Fruit fly (Drosophila melanogaster) whole organism, embryonic: ENCODE data around the gene Rab3GAP1.

ENCODE experiments used
- Atf6 ChIP-seq: fragments of 200-800 bp; sonication (Bioruptor generic); IDR thresholded peaks from 2 replicates; pipeline ENCODE4 v1.3.6; 2022; ENCODE audit warnings: missing biosample characterization, missing genetic modification characterization
- CG10654 ChIP-seq: fragments of 200-800 bp; sonication (Bioruptor generic); optimal IDR thresholded peaks from 2 replicates; lab custom pipeline; 2016; ENCODE audit warnings: missing biosample characterization, missing genetic modification characterization
- CG11093 ChIP-seq: fragments of 200-800 bp; sonication (Bioruptor generic); IDR thresholded peaks from 3 replicates; pipeline ENCODE4 v1.3.6; 2022; ENCODE audit warnings: missing biosample characterization, missing genetic modification characterization
- CG12942 ChIP-seq: fragments of 200-800 bp; sonication (Bioruptor generic); optimal IDR thresholded peaks from 3 replicates; lab custom pipeline; 2016; ENCODE audit warnings: missing biosample characterization, missing genetic modification characterization
- CG13123 ChIP-seq: fragments of 200-800 bp; sonication (Bioruptor generic); optimal IDR thresholded peaks from 2 replicates; lab custom pipeline; 2016; ENCODE audit warnings: missing biosample characterization, missing genetic modification characterization
- CG14014 ChIP-seq: fragments of 200-800 bp; sonication (Bioruptor generic); IDR thresholded peaks from 2 replicates; pipeline ENCODE4 v1.3.6; 2022; ENCODE audit warnings: missing biosample characterization, missing genetic modification characterization
- CG14710 ChIP-seq: fragments of 200-800 bp; sonication (Bioruptor generic); optimal IDR thresholded peaks from 3 replicates; lab custom pipeline; 2019; ENCODE audit warnings: missing biosample characterization, mild to moderate bottlenecking, missing genetic modification characterization, moderate library complexity
- CG1602 ChIP-seq: fragments of 200-800 bp; sonication (Bioruptor generic); optimal IDR thresholded peaks from 3 replicates; lab custom pipeline; 2016; ENCODE audit warnings: missing biosample characterization, missing genetic modification characterization
- CG2875 ChIP-seq: fragments of 200-800 bp; sonication (Bioruptor generic); optimal IDR thresholded peaks from 2 replicates; lab custom pipeline; 2017; ENCODE audit warnings: missing biosample characterization, mild to moderate bottlenecking, missing genetic modification characterization, missing genetic modification reagents
- CG31224 ChIP-seq: fragments of 200-800 bp; sonication (Bioruptor generic); IDR thresholded peaks from 2 replicates; pipeline ENCODE4 v1.3.6; 2022; ENCODE audit warnings: missing biosample characterization, missing genetic modification characterization
- CG7556 ChIP-seq: fragments of 200-800 bp; sonication (Bioruptor generic); optimal IDR thresholded peaks from 2 replicates; lab custom pipeline; 2017; ENCODE audit warnings: missing biosample characterization, mild to moderate bottlenecking, missing genetic modification characterization
- CG7786 ChIP-seq: fragments of 200-800 bp; sonication (Bioruptor generic); optimal IDR thresholded peaks from 2 replicates; lab custom pipeline; 2016; ENCODE audit warnings: missing biosample characterization, missing genetic modification characterization
- CG8290 ChIP-seq, 3 experiments: fragments of 200-800 bp; sonication (Bioruptor generic); optimal IDR thresholded peaks; 2 replicates each; lab custom pipeline; 2016 to 2019; ENCODE audit warnings: missing biosample characterization in 3 of 3, missing genetic modification characterization in 3 of 3, mild to moderate bottlenecking in 2 of 3, moderate library complexity in 1 of 3
- CG8924 ChIP-seq: fragments of 200-800 bp; optimal IDR thresholded peaks from 3 replicates; lab custom pipeline; 2019; ENCODE audit warnings: missing biosample characterization, mild to moderate bottlenecking, missing genetic modification characterization, moderate library complexity
- CG9817 ChIP-seq: fragments of 200-800 bp; sonication (Bioruptor generic); optimal IDR thresholded peaks from 2 replicates; lab custom pipeline; 2018; ENCODE audit warnings: missing biosample characterization, mild to moderate bottlenecking, missing genetic modification characterization, moderate library complexity
- Dad ChIP-seq: fragments of 200-800 bp; sonication (Bioruptor generic); optimal IDR thresholded peaks from 3 replicates; lab custom pipeline; 2016; ENCODE audit warnings: missing biosample characterization, missing genetic modification characterization
- Doc2 ChIP-seq: fragments of 200-800 bp; sonication (Bioruptor generic); IDR thresholded peaks from 2 replicates; pipeline ENCODE4 v1.3.6; 2022; ENCODE audit warnings: missing biosample characterization, missing genetic modification characterization
- Ets97D ChIP-seq: fragments of 200-800 bp; sonication (Bioruptor generic); optimal IDR thresholded peaks from 3 replicates; lab custom pipeline; 2016; ENCODE audit warnings: missing biosample characterization, missing genetic modification characterization
- HmgD ChIP-seq: fragments of 200-800 bp; sonication (Bioruptor generic); optimal IDR thresholded peaks from 3 replicates; lab custom pipeline; 2016; ENCODE audit warnings: missing biosample characterization, missing genetic modification characterization
- HmgZ ChIP-seq: fragments of 200-800 bp; sonication (Bioruptor generic); optimal IDR thresholded peaks from 2 replicates; lab custom pipeline; 2018; ENCODE audit warnings: missing biosample characterization, mild to moderate bottlenecking, missing genetic modification characterization
- Hr78 ChIP-seq, 2 experiments: fragments of 200-800 bp in 1 of 2; fragments of >200 bp in 1 of 2; sonication (Bioruptor generic) in 1 of 2; optimal IDR thresholded peaks; 2 replicates each; lab custom pipeline; 2017 to 2019; ENCODE audit warnings: missing biosample characterization in 2 of 2, missing genetic modification characterization in 2 of 2, mild to moderate bottlenecking in 1 of 2, moderate library complexity in 1 of 2
- Hsf ChIP-seq: fragments of 200-800 bp; sonication (Bioruptor generic); optimal IDR thresholded peaks from 3 replicates; lab custom pipeline; 2016; ENCODE audit warnings: missing biosample characterization, missing genetic modification characterization
- Lpt ChIP-seq: fragments of >200 bp; optimal IDR thresholded peaks from 2 replicates; lab custom pipeline; 2018; ENCODE audit warnings: missing biosample characterization, missing genetic modification characterization
- NC2α ChIP-seq: fragments of 200-800 bp; sonication (Bioruptor generic); optimal IDR thresholded peaks from 2 replicates; lab custom pipeline; 2016; ENCODE audit warnings: missing biosample characterization, missing genetic modification characterization
- NFAT ChIP-seq: fragments of 200-800 bp; sonication (Bioruptor generic); IDR thresholded peaks from 2 replicates; pipeline ENCODE4 v1.3.6; 2022; ENCODE audit warnings: missing biosample characterization, missing genetic modification characterization
- Optix ChIP-seq: fragments of 200-800 bp; sonication (Bioruptor generic); IDR thresholded peaks from 3 replicates; pipeline ENCODE4 v1.3.6; 2022; ENCODE audit warnings: missing biosample characterization, missing genetic modification characterization
- Rfx ChIP-seq: fragments of 200-800 bp; sonication (Bioruptor generic); IDR thresholded peaks from 2 replicates; pipeline ENCODE4 v1.3.6; 2022; ENCODE audit warnings: missing biosample characterization, missing genetic modification characterization
- Rx ChIP-seq: fragments of 200-800 bp; sonication (Bioruptor generic); IDR thresholded peaks from 2 replicates; pipeline ENCODE4 v1.3.6; 2022; ENCODE audit warnings: missing biosample characterization, missing genetic modification characterization
- Scr ChIP-seq: fragments of 200-800 bp; sonication (Bioruptor generic); IDR thresholded peaks from 2 replicates; pipeline ENCODE4 v1.3.6; 2022; ENCODE audit warnings: missing biosample characterization, missing genetic modification characterization; ENCODE audit not compliant: partially characterized antibody
- Sry-β ChIP-seq: fragments of 200-800 bp; sonication (Bioruptor generic); optimal IDR thresholded peaks from 2 replicates; lab custom pipeline; 2018; ENCODE audit warnings: missing biosample characterization, mild to moderate bottlenecking, missing genetic modification characterization, moderate library complexity
- abd-A ChIP-seq: fragments of 200-800 bp; sonication (Bioruptor generic); optimal IDR thresholded peaks from 3 replicates; lab custom pipeline; 2019; ENCODE audit warnings: missing biosample characterization, mild to moderate bottlenecking, missing genetic modification characterization, moderate library complexity
- al ChIP-seq: fragments of 200-800 bp; sonication (Bioruptor generic); IDR thresholded peaks from 2 replicates; pipeline ENCODE4 v1.3.6; 2022; ENCODE audit warnings: missing biosample characterization, missing genetic modification characterization
- amos ChIP-seq: fragments of 200-800 bp; sonication (Bioruptor generic); IDR thresholded peaks from 2 replicates; pipeline ENCODE4 v1.3.6; 2022; ENCODE audit warnings: missing biosample characterization, missing genetic modification characterization; ENCODE audit not compliant: partially characterized antibody
- aop ChIP-seq: fragments of 200-800 bp; sonication (Bioruptor generic); IDR thresholded peaks from 2 replicates; pipeline ENCODE4 v1.3.6; 2022; ENCODE audit warnings: missing biosample characterization, missing genetic modification characterization
- danr ChIP-seq: fragments of 200-800 bp; sonication (Bioruptor generic); IDR thresholded peaks from 2 replicates; pipeline ENCODE4 v1.3.6; 2022; ENCODE audit warnings: missing biosample characterization, missing genetic modification characterization
- gfzf ChIP-seq: fragments of 200-800 bp; sonication (Bioruptor generic); optimal IDR thresholded peaks from 2 replicates; lab custom pipeline; 2016; ENCODE audit warnings: missing biosample characterization, mild to moderate bottlenecking, missing genetic modification characterization, moderate library complexity
- gsb ChIP-seq: fragments of 200-800 bp; sonication (Bioruptor generic); IDR thresholded peaks from 2 replicates; pipeline ENCODE4 v1.3.6; 2022; ENCODE audit warnings: missing biosample characterization, missing genetic modification characterization
- ham ChIP-seq: fragments of 200-800 bp; sonication (Bioruptor generic); IDR thresholded peaks from 2 replicates; pipeline ENCODE4 v1.3.6; 2022; ENCODE audit warnings: missing biosample characterization, missing genetic modification characterization
- inv ChIP-seq: fragments of 200-800 bp; sonication (Bioruptor generic); IDR thresholded peaks from 2 replicates; pipeline ENCODE4 v1.3.6; 2022; ENCODE audit warnings: missing biosample characterization, missing genetic modification characterization; ENCODE audit not compliant: partially characterized antibody
- lola ChIP-seq, 3 experiments: fragments of >200 bp in 2 of 3; fragments of 200-800 bp in 1 of 3; sonication (Bioruptor generic) in 1 of 3; optimal IDR thresholded peaks; 2 replicates each; lab custom pipeline; 2017 to 2019; ENCODE audit warnings: missing biosample characterization in 3 of 3, missing genetic modification characterization in 3 of 3, mild to moderate bottlenecking in 1 of 3, moderate library complexity in 1 of 3
- lov ChIP-seq, 2 experiments: fragments of 200-800 bp in 1 of 2; fragments of >200 bp in 1 of 2; sonication (Bioruptor generic) in 1 of 2; IDR thresholded peaks in 1 of 2; optimal IDR thresholded peaks in 1 of 2; 2 replicates in 1 of 2; 3 replicates in 1 of 2; pipeline versions ENCODE4 v1.3.6 to Lab custom; 2017 to 2022; ENCODE audit warnings: missing biosample characterization in 1 of 2, missing genetic modification characterization in 1 of 2
- luna ChIP-seq: fragments of 200-800 bp; sonication (Bioruptor generic); optimal IDR thresholded peaks from 2 replicates; lab custom pipeline; 2016; ENCODE audit warnings: missing biosample characterization, missing genetic modification characterization
- nmo ChIP-seq: fragments of 200-800 bp; sonication (Bioruptor generic); optimal IDR thresholded peaks from 2 replicates; lab custom pipeline; 2018; ENCODE audit warnings: missing biosample characterization, mild to moderate bottlenecking, missing genetic modification characterization, moderate library complexity
- pnt ChIP-seq: fragments of 200-800 bp; sonication (Bioruptor generic); optimal IDR thresholded peaks from 3 replicates; lab custom pipeline; 2016; ENCODE audit warnings: missing biosample characterization, missing genetic modification characterization
- pros ChIP-seq: fragments of 200-800 bp; sonication (Bioruptor generic); optimal IDR thresholded peaks from 3 replicates; lab custom pipeline; 2019; ENCODE audit warnings: missing biosample characterization, mild to moderate bottlenecking, missing genetic modification characterization, moderate library complexity
- ranshi ChIP-seq: fragments of 200-800 bp; sonication (Bioruptor generic); IDR thresholded peaks from 2 replicates; pipeline ENCODE4 v1.3.6; 2022; ENCODE audit warnings: missing biosample characterization, missing genetic modification characterization
- tap ChIP-seq: fragments of 200-800 bp; optimal IDR thresholded peaks from 3 replicates; lab custom pipeline; 2019; ENCODE audit warnings: missing biosample characterization, mild to moderate bottlenecking, missing genetic modification characterization, moderate library complexity
- trem ChIP-seq: fragments of 200-800 bp; optimal IDR thresholded peaks from 3 replicates; lab custom pipeline; 2019; ENCODE audit warnings: missing biosample characterization, mild to moderate bottlenecking, missing genetic modification characterization, moderate library complexity
- vfl ChIP-seq: fragments of 200-800 bp; sonication (Bioruptor generic); optimal IDR thresholded peaks from 2 replicates; lab custom pipeline; 2016; ENCODE audit warnings: missing biosample characterization, missing genetic modification characterization
- wek ChIP-seq: fragments of 200-800 bp; sonication (Bioruptor generic); optimal IDR thresholded peaks from 3 replicates; lab custom pipeline; 2018; ENCODE audit warnings: missing biosample characterization, mild to moderate bottlenecking, missing genetic modification characterization, moderate library complexity

The Rab3GAP1 gene

DNA sequence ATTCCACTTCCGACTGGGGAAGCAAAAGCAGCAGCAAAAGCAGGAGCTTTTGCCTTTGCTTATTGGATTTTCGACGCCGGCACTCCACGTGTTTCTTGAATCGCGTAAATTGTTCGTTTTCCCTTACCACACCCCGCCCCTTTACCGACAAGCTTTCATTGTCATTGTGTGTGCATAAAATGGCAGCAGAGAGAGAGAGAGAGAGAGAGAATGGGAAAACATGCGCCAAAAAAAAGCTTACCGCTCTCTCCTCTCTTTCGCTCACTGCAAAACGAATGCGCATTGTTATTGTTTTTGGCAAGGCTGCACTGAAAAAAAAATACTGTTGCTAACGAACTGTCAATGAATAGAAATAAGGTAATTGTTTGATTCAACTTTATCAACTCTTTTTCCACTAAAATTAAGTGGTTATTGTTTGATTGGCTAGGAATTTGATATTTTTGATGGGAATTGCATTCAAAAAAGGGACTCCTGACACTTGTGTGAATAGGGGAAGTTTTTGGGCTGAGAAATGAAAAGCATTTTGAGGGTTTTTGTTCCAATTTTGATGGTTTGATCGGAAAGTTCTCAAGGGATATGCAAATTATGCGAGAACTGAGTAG lies 39.0 kb upstream of the Rab3GAP1 start (continued):
- no peak for TF ChIP-seq al (GFP tag; lab: Robert Waterston, UW)
- TF ChIP-seq NC2α (GFP tag; lab: Kevin White, UChicago) = no peak
- no peak for TF ChIP-seq danr (GFP tag; lab: Robert Waterston, UW)
- no peak for TF ChIP-seq pnt (GFP tag; lab: Kevin White, UChicago)
- TF ChIP-seq CG7786 = no peak
- no peak for TF ChIP-seq luna (GFP tag; lab: Kevin White, UChicago)
- no peak for TF ChIP-seq CG8290 (GFP tag; optimal IDR thresholded peaks at IDR 0.05; lab: Kevin White, UChicago)
- peak in 1 of 2 experiments; percentile 64 for TF ChIP-seq CG8290 (tag; optimal IDR thresholded peaks at IDR 0.05; lab: Kevin White, UChicago)
- no peak for TF ChIP-seq CG12942
- no peak for TF ChIP-seq NFAT
- no peak for TF ChIP-seq HmgZ (tag; lab: Kevin White, UChicago)
- TF ChIP-seq Dad (GFP tag; lab: Kevin White, UChicago) = no peak
- no peak for TF ChIP-seq lola (GFP tag; optimal IDR thresholded peaks at IDR 0.05; lab: Kevin White, UChicago)
- TF ChIP-seq Optix (GFP tag; lab: Robert Waterston, UW) = no peak
- no peak for TF ChIP-seq CG1602 (GFP tag; lab: Kevin White, UChicago)
- TF ChIP-seq Doc2 = no peak
- peak; percentile 38 for TF ChIP-seq CG8924 (tag; lab: Kevin White, UChicago)
- TF ChIP-seq inv = no peak
- TF ChIP-seq aop = no peak
- TF ChIP-seq CG9817 (tag; lab: Kevin White, UChicago) = peak; percentile 19
- TF ChIP-seq HmgD (GFP tag; lab: Kevin White, UChicago) = no peak
- no peak for TF ChIP-seq Hr78 (GFP tag; optimal IDR thresholded peaks at IDR 0.05; lab: Kevin White, UChicago)
- no peak for TF ChIP-seq CG2875 (GFP tag; lab: Kevin White, UChicago)
- no peak for TF ChIP-seq gsb (GFP tag; lab: Robert Waterston, UW)
- peak; percentile 37 for TF ChIP-seq abd-A (tag; lab: Kevin White, UChicago)
- no peak for TF ChIP-seq lov (optimal IDR thresholded peaks at IDR 0.05; lab: Kevin White, UChicago)
- no peak for TF ChIP-seq lov (GFP tag; IDR thresholded peaks at IDR 0.05; lab: Robert Waterston, UW)
- TF ChIP-seq CG14014 = peak; percentile 20; the same call in 1 of the 2 replicates
- TF ChIP-seq nmo = no peak
- peak; percentile 18 for TF ChIP-seq wek (GFP tag; lab: Kevin White, UChicago)
- TF ChIP-seq pros = no peak
- no peak for TF ChIP-seq Lpt (GFP tag; lab: Kevin White, UChicago)
- no peak for TF ChIP-seq Atf6 (GFP tag; lab: Robert Waterston, UW)
- no peak for TF ChIP-seq CG10654 (GFP tag; lab: Kevin White, UChicago)
- TF ChIP-seq Rfx = peak; percentile 42; the same call in 1 of the 2 replicates
- no peak for TF ChIP-seq CG31224 (GFP tag; lab: Robert Waterston, UW)
- peak; percentile 16 for TF ChIP-seq tap (tag; lab: Kevin White, UChicago)
- no peak for TF ChIP-seq CG14710 (tag; lab: Kevin White, UChicago)
- no peak for TF ChIP-seq trem (tag; lab: Kevin White, UChicago)
- no peak for TF ChIP-seq CG13123 (GFP tag; lab: Kevin White, UChicago)
- TF ChIP-seq amos (GFP tag; lab: Robert Waterston, UW) = no peak
- TF ChIP-seq Ets97D (GFP tag; lab: Kevin White, UChicago) = no peak
- TF ChIP-seq Scr = no peak
- TF ChIP-seq Hsf = no peak
- TF ChIP-seq CG11093 = no peak
- TF ChIP-seq ham (GFP tag; lab: Robert Waterston, UW) = no peak
- TF ChIP-seq gfzf (GFP tag; lab: Kevin White, UChicago) = no peak
- TF ChIP-seq vfl (GFP tag; lab: Kevin White, UChicago) = no peak
- TF ChIP-seq CG7556 (GFP tag; lab: Kevin White, UChicago) = no peak
- TF ChIP-seq Rx (GFP tag; lab: Robert Waterston, UW) = no peak
- no peak for TF ChIP-seq Sry-β
- TF ChIP-seq ranshi = no peak
